Worm (Caenorhabditis elegans) whole organism, young adult: Measurements from ENCODE around the gene mdt-9.

Experiments used
- F10E7.11 ChIP-seq: sonication (generic microtip); optimal IDR thresholded peaks from 2 replicates; lab custom pipeline; 2017; ENCODE audit warnings: mild to moderate bottlenecking, missing genetic modification characterization, moderate library complexity, missing compliant biosample characterization
- tbx-9 ChIP-seq: sonication (generic microtip); optimal IDR thresholded peaks from 2 replicates; lab custom pipeline; 2016; ENCODE audit warnings: borderline replicate concordance, missing genetic modification characterization, inconsistent platforms, missing compliant biosample characterization

ce11 chrIV:13353143-13353773 lies 32.9 kb upstream of the mdt-9 start, which contains the start of the genes rec-8 and mex-5:
- no peak for TF ChIP-seq tbx-9 (tag; lab: Kevin White, UChicago)
- no peak for TF ChIP-seq F10E7.11
